Worm (Caenorhabditis elegans) whole organism, L2 larva: ENCODE results near the gene F13H8.1.

Source experiments
- C34F6.9 ChIP-seq: fragments of 150-350 bp; optimal IDR thresholded peaks from 2 replicates; lab custom pipeline; 2014; ENCODE audit warnings: missing biosample characterization, missing genetic modification characterization
- F13H6.1 ChIP-seq: sonication (generic microtip); optimal IDR thresholded peaks from 2 replicates; lab custom pipeline; 2016; ENCODE audit warnings: missing genetic modification characterization, missing compliant biosample characterization
- ZK546.5 ChIP-seq: sonication (generic microtip); optimal IDR thresholded peaks from 2 replicates; lab custom pipeline; 2017; ENCODE audit warnings: missing biosample characterization, missing genetic modification characterization
- aly-2 ChIP-seq: fragments of 150-350 bp; optimal IDR thresholded peaks from 2 replicates; lab custom pipeline; 2014; ENCODE audit warnings: missing biosample characterization, missing genetic modification characterization
- ama-1 ChIP-seq: fragments of 150-350 bp; optimal IDR thresholded peaks from 2 replicates; lab custom pipeline; 2018; ENCODE audit warnings: inconsistent platforms
- blmp-1 ChIP-seq: sonication (generic microtip); optimal IDR thresholded peaks from 2 replicates; lab custom pipeline; 2017; ENCODE audit warnings: missing genetic modification characterization, mild to moderate bottlenecking, missing compliant biosample characterization, antibody characterized with exemption, moderate library complexity; ENCODE audit not compliant: insufficient read depth
- ceh-82 ChIP-seq: fragments of 150-350 bp; optimal IDR thresholded peaks from 2 replicates; lab custom pipeline; 2014; ENCODE audit warnings: missing biosample characterization, missing genetic modification characterization
- crh-2 ChIP-seq: sonication (generic microtip); optimal IDR thresholded peaks from 2 replicates; lab custom pipeline; 2017; ENCODE audit warnings: missing biosample characterization, missing genetic modification characterization
- dmd-4 ChIP-seq: sonication (generic microtip); optimal IDR thresholded peaks from 2 replicates; lab custom pipeline; 2017; ENCODE audit warnings: missing biosample characterization, missing genetic modification characterization
- elt-1 ChIP-seq: fragments of 150-350 bp; optimal IDR thresholded peaks from 2 replicates; lab custom pipeline; 2014; ENCODE audit warnings: missing biosample characterization, missing genetic modification characterization
- elt-3 ChIP-seq: sonication (generic microtip); optimal IDR thresholded peaks from 2 replicates; lab custom pipeline; 2017; ENCODE audit warnings: missing biosample characterization, missing genetic modification characterization
- fos-1 ChIP-seq: fragments of 150-350 bp; optimal IDR thresholded peaks from 2 replicates; lab custom pipeline; 2014; ENCODE audit warnings: missing biosample characterization, missing genetic modification characterization
- gmeb-1 ChIP-seq: fragments of 150-350 bp; optimal IDR thresholded peaks from 2 replicates; lab custom pipeline; 2014; ENCODE audit warnings: missing biosample characterization, missing genetic modification characterization
- lin-11 ChIP-seq: fragments of 150-350 bp; sonication (generic microtip); optimal IDR thresholded peaks from 2 replicates; lab custom pipeline; 2014; ENCODE audit warnings: missing biosample characterization, missing genetic modification characterization, inconsistent platforms, mixed read lengths
- lin-13 ChIP-seq: fragments of 150-350 bp; optimal IDR thresholded peaks from 2 replicates; lab custom pipeline; 2014; ENCODE audit warnings: missing biosample characterization, missing genetic modification reagents, missing genetic modification characterization
- lin-39 ChIP-seq: fragments of 150-350 bp; optimal IDR thresholded peaks from 2 replicates; lab custom pipeline; 2014; ENCODE audit warnings: missing biosample characterization, missing genetic modification reagents, missing genetic modification characterization
- lsy-2 ChIP-seq, 2 experiments: fragments of 150-350 bp in 1 of 2; sonication (generic microtip) in 1 of 2; optimal IDR thresholded peaks; 2 replicates each; lab custom pipeline; 2014 to 2017; ENCODE audit warnings: missing biosample characterization in 2 of 2, missing genetic modification characterization in 2 of 2
- mab-5 ChIP-seq: fragments of 150-350 bp; optimal IDR thresholded peaks from 2 replicates; lab custom pipeline; 2014; ENCODE audit warnings: missing biosample characterization, missing genetic modification characterization
- mbf-1 ChIP-seq: sonication (generic microtip); optimal IDR thresholded peaks from 2 replicates; lab custom pipeline; 2017; ENCODE audit warnings: missing biosample characterization, missing genetic modification characterization
- nhr-10 ChIP-seq: sonication (generic microtip); optimal IDR thresholded peaks from 2 replicates; lab custom pipeline; 2017; ENCODE audit warnings: missing biosample characterization, missing genetic modification characterization
- nhr-11 ChIP-seq: fragments of 150-350 bp; optimal IDR thresholded peaks from 2 replicates; lab custom pipeline; 2014; ENCODE audit warnings: missing biosample characterization, missing genetic modification characterization
- nhr-12 ChIP-seq: fragments of 150-350 bp; optimal IDR thresholded peaks from 2 replicates; lab custom pipeline; 2014; ENCODE audit warnings: missing biosample characterization, missing genetic modification characterization
- nhr-129 ChIP-seq: fragments of 150-350 bp; optimal IDR thresholded peaks from 2 replicates; lab custom pipeline; 2014; ENCODE audit warnings: missing biosample characterization, missing genetic modification characterization
- nhr-21 ChIP-seq: fragments of 150-350 bp; optimal IDR thresholded peaks from 2 replicates; lab custom pipeline; 2014; ENCODE audit warnings: missing biosample characterization, missing genetic modification characterization
- nhr-237 ChIP-seq: fragments of 150-350 bp; optimal IDR thresholded peaks from 2 replicates; lab custom pipeline; 2014; ENCODE audit warnings: missing biosample characterization, missing genetic modification characterization
- nhr-25 ChIP-seq: fragments of 150-350 bp; sonication (generic microtip); optimal IDR thresholded peaks from 3 replicates; lab custom pipeline; 2014; ENCODE audit warnings: missing biosample characterization, missing genetic modification characterization
- nhr-6 ChIP-seq: fragments of 150-350 bp; optimal IDR thresholded peaks from 2 replicates; lab custom pipeline; 2014; ENCODE audit warnings: missing biosample characterization, missing genetic modification characterization
- nhr-77 ChIP-seq: fragments of 150-350 bp; optimal IDR thresholded peaks from 2 replicates; lab custom pipeline; 2014; ENCODE audit warnings: missing biosample characterization, missing genetic modification characterization
- sem-4 ChIP-seq: fragments of 150-350 bp; optimal IDR thresholded peaks from 2 replicates; lab custom pipeline; 2014; ENCODE audit warnings: missing biosample characterization, missing genetic modification reagents, missing genetic modification characterization
- sma-3 ChIP-seq: sonication (generic microtip); optimal IDR thresholded peaks from 2 replicates; lab custom pipeline; 2016; ENCODE audit warnings: missing genetic modification reagents, missing genetic modification characterization, missing compliant biosample characterization
- sma-9 ChIP-seq, 2 experiments: fragments of 150-350 bp in 1 of 2; sonication (generic microtip) in 1 of 2; optimal IDR thresholded peaks; 2 replicates each; lab custom pipeline; 2014 to 2016; ENCODE audit warnings: missing genetic modification characterization in 2 of 2, mild to moderate bottlenecking in 1 of 2, missing biosample characterization in 1 of 2, missing compliant biosample characterization in 1 of 2, missing genetic modification reagents in 1 of 2, moderate library complexity in 1 of 2
- snpc-4 ChIP-seq: fragments of 150-350 bp; optimal IDR thresholded peaks from 2 replicates; lab custom pipeline; 2014; ENCODE audit warnings: missing biosample characterization, missing genetic modification characterization
- unc-39 ChIP-seq: fragments of 150-350 bp; optimal IDR thresholded peaks from 2 replicates; lab custom pipeline; 2014; ENCODE audit warnings: missing biosample characterization, missing genetic modification characterization
- unc-55 ChIP-seq: fragments of 150-350 bp; sonication (generic microtip); optimal IDR thresholded peaks from 3 replicates; lab custom pipeline; 2014; ENCODE audit warnings: missing biosample characterization, missing genetic modification reagents, missing genetic modification characterization
- ztf-11 ChIP-seq: sonication (generic microtip); optimal IDR thresholded peaks from 2 replicates; lab custom pipeline; 2017; ENCODE audit warnings: missing biosample characterization, missing genetic modification characterization
- ztf-4 ChIP-seq: fragments of 150-350 bp; optimal IDR thresholded peaks from 2 replicates; lab custom pipeline; 2014; ENCODE audit warnings: missing biosample characterization, missing genetic modification characterization

Gene F13H8.1

DNA sequence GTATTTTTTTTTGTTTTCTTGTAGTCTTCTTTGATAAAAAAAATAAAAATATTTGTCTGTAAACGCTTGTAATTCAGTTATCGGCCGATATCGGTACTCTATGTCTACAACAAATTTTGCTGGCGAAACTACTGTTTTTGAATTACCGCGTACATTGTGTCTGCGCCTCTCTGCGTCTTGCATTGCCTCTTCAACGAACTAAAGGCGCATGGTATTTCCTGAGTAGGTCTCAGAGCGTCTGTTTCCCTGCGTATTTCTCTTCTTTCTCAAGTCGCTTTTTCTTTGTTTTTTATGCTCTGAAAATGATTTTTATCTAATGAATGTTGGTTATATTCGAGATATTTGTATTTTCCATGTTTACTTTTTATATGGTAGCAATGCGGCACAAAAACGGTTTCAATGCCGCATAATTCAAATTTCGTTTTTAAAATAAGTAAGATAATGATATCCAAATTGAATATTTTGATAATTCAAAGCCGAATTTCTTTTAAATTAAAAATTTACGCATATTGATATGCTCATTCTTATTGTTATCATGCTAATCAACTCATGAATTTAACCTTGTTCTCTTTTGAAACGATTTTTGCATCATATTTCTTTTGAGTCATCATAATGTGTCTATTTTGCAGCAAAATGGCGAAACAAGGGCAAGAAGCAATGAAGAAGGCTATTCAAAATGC lies 32.3 kb upstream of the F13H8.1 start, which contains the start of gene phb-2:
TSS of gene phb-2 (plus strand) at position 630 of the 680 bp plus-strand sequence.
- TF ChIP-seq mab-5 (tag; lab: Kevin White, UChicago) (peak; percentile 43), nhr-129 (peak; percentile 92), lin-11 (tag; lab: Kevin White, UChicago) (peak; percentile 74), nhr-21 (tag; lab: Kevin White, UChicago) (peak; percentile 68), sma-9 (GFP tag; optimal IDR thresholded peaks at IDR 0.05; lab: Kevin White, UChicago) (peak; percentile 70), sma-9 (tag; optimal IDR thresholded peaks at IDR 0.05; lab: Kevin White, UChicago) (no peak), nhr-77 (tag; lab: Kevin White, UChicago) (no peak), sem-4 (tag; lab: Kevin White, UChicago) (no peak), sma-3 (GFP tag; lab: Kevin White, UChicago) (peak; percentile 66), ztf-4 (tag; lab: Kevin White, UChicago) (peak; percentile 72), C34F6.9 (peak; percentile 84), F13H6.1 (peak; percentile 65), unc-55 (GFP tag; lab: Kevin White, UChicago) (peak; percentile 93), nhr-237 (tag; lab: Kevin White, UChicago) (no peak), elt-1 (tag; lab: Kevin White, UChicago) (no peak), lin-13 (peak; percentile 65), ama-1 (lab: Kevin White, UChicago) (peak; percentile 23), ZK546.5 (tag; lab: Kevin White, UChicago) (no peak), ceh-82 (tag; lab: Kevin White, UChicago) (peak; percentile 11), dmd-4 (tag; lab: Kevin White, UChicago) (no peak), blmp-1 (tag; lab: Kevin White, UChicago) (no peak), mbf-1 (no peak), nhr-25 (peak; percentile 75), nhr-11 (tag; lab: Kevin White, UChicago) (no peak), lin-39 (tag; lab: Kevin White, UChicago) (no peak), snpc-4 (tag; lab: Kevin White, UChicago) (peak; percentile 3), gmeb-1 (tag; lab: Kevin White, UChicago) (peak; percentile 98), nhr-12 (tag; lab: Kevin White, UChicago) (no peak), elt-3 (tag; lab: Kevin White, UChicago) (no peak), unc-39 (no peak), nhr-6 (tag; lab: Kevin White, UChicago) (peak; percentile 43), ztf-11 (tag; lab: Kevin White, UChicago) (no peak), crh-2 (tag; lab: Kevin White, UChicago) (peak; percentile 89), fos-1 (tag; lab: Kevin White, UChicago) (peak; percentile 62), lsy-2 (tag; optimal IDR thresholded peaks at IDR 0.05; lab: Kevin White, UChicago) (peak; percentile 66 to 90)
- TF ChIP-seq, all 48 proteins: peak for 20

DNA sequence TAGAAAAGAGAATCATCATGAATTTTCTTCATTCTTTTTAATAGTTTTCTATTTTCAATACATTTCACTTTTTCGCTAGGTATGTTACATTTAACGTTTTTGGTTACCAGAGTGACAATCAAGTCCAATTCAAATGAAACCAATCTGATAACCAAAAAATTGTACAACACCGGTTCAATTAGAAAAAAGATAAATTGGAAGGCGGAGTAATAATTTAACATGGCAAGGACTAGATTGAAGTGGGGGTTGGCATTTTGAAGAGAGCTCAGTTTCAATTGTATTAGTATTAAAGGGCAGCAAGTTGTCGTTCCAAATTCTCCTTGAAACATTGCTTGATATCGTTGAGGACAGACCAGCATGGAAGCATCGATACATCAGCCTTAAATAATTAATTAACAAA lies 30.5 kb upstream of the F13H8.1 start:
- TF ChIP-seq C34F6.9: no peak
- no peak for TF ChIP-seq nhr-10 (tag; lab: Kevin White, UChicago)
- no peak for TF ChIP-seq ztf-11 (tag; lab: Kevin White, UChicago)
- TF ChIP-seq dmd-4 (tag; lab: Kevin White, UChicago): no peak
- TF ChIP-seq elt-1 (tag; lab: Kevin White, UChicago): no peak
- TF ChIP-seq gmeb-1 (tag; lab: Kevin White, UChicago): no peak
- TF ChIP-seq F13H6.1: no peak
- TF ChIP-seq ZK546.5 (tag; lab: Kevin White, UChicago): no peak
- no peak for TF ChIP-seq sem-4 (tag; lab: Kevin White, UChicago)
- no peak for TF ChIP-seq ama-1 (lab: Kevin White, UChicago)

DNA sequence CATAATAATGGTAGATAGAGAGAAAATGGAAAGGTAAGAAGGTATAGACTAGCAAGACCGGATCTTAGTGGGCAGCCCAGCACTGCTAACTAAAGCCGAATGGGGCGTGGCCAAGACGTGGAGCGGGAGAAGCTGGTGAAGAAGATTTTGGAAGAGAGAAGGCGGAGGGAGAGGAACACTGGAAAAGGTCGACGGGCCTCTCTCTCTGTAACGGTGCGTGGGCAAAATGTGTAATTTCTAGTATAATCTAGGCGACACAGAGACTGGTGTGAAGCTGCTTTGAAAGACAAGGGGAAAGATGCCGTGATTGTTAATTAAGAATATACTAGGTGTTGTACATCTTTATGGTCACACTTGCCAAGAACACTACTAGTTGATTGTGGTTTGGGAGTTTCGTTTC lies 27.2 kb upstream of the F13H8.1 start, which contains the start of gene F13H8.5:
TSS of gene F13H8.5 (minus strand) at position 101 of the 400 bp plus-strand sequence.
- TF ChIP-seq C34F6.9 (no peak), lin-13 (no peak), lin-11 (tag; lab: Kevin White, UChicago) (no peak), ZK546.5 (tag; lab: Kevin White, UChicago) (no peak), aly-2 (tag; lab: Kevin White, UChicago) (no peak), nhr-129 (no peak), nhr-25 (no peak), fos-1 (tag; lab: Kevin White, UChicago) (no peak)
